Fruit fly (Drosophila melanogaster): ENCODE results near the gene flip.

Gene flip

DNA sequence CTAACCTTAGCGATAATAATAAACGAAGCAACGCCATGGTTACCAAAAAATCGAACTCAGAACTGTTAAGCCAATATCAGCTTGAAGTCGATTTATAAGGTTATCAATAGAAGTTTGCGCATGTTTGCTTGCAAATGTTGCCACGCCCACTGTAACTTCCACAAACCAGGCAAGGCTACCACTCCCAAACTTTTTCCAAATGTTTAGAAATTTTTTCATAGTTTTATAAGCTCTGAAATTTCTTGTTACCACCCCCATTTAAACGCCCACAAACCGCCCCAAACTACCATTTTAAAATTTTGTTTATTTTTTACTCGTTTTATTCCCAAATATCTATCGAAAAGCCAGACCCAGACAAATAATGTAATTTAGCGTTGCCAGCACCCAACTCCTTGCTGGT lies at the start of gene flip:
Gene flip, minus strand, starts transcription at position 101 of the 400 bp plus-strand sequence.
- no peak for TF ChIP-seq CG17801 (GFP tag; optimal IDR thresholded peaks at IDR 0.05; ENCODE audit: partially characterized antibody)

DNA sequence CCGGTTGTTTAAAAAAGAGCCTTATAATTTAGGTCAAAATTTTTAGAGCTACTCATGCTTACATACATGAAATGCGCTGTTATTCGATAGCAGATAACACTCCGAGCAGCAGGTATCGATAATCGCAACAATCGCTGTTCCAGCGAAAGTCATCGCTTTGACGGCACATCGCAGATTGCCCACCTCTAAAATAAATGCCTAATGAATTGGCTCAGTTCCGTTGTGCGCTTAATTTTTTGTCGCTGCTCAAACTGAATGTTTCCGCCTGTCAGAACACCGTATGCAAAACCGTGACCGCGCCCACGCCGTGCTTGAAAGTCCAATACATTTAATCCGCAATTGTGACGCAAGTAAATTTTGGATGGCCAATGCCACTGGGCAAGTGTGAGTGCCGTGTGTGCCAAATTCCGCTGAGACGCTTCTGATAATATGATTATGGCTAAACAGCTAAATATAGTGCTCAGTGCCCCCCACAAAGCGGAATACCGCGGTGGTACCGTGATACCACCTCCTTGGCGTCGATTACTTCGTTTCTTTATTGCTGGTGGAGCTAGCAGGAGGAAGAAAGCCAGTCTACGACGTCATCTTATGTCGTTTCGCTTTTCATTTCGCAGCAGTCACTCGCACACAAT lies 41.9 kb upstream of the flip start, which contains the start of gene CG9795:
Gene CG9795, plus strand, starts transcription at position 177 of the 632 bp plus-strand sequence.
- peak; percentile 51 for TF ChIP-seq CG17801 (GFP tag; optimal IDR thresholded peaks at IDR 0.05; ENCODE audit: partially characterized antibody)

DNA sequence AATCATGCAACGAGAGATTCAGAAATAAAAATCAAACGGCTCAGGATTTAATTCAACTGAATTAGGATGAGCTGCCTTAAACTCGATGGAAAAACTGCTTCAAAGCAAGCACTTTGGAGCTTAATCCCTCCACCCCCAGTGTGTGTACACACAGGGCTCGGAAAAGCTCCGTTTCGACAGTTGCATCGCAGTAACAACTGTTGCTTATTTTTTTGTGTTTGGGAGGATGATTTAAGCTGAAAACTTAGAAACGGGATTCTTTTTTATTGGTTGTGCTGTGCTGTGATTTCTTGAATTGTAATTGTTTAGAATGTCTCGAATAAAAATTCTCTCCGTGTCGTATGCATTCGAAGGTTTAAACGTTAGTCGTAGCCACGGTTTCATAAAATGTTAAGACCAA lies 41.3 kb upstream of the flip start, which contains the start of gene Syt14:
Gene Syt14, minus strand, starts transcription at position 71 of the 400 bp plus-strand sequence.
- no peak for TF ChIP-seq CG17801 (GFP tag; optimal IDR thresholded peaks at IDR 0.05; ENCODE audit: partially characterized antibody)

DNA sequence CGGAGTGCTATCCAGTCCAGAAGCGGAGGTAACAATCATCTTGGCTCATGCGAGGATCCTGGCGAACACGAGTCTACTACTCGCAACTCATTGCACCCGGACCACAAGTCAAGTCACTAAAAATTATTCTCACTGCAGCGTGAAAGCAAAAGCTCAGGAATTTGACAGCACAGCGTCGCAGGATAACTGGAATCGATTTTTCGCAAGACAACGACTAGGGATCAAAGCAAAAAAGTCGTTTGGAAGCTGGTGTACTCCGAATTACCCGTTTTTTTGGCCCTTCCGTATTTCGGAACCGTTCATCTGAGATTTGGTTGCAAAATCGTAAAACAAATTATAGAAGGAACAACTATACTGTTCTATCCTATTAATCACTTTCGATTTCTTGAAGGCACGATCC lies 40.9 kb upstream of the flip start:
- TF ChIP-seq CG17801 (GFP tag; optimal IDR thresholded peaks at IDR 0.05; ENCODE audit: partially characterized antibody): no peak

dm6 chr3R:4311067-4311723 lies 33.5 kb upstream of the flip start, which contains the start of gene Suv3:
Gene Suv3, plus strand, starts transcription at chr3R:4311555.
- peak; percentile 33 for TF ChIP-seq CG17801 (GFP tag; optimal IDR thresholded peaks at IDR 0.05; ENCODE audit: partially characterized antibody)

dm6 chr3R:4310683-4311066 lies 32.9 kb upstream of the flip start, which contains the start of gene Vps24:
Gene Vps24, minus strand, starts transcription at chr3R:4310947.
- TF ChIP-seq CG17801 (GFP tag; optimal IDR thresholded peaks at IDR 0.05; ENCODE audit: partially characterized antibody): no peak

- no peak for TF ChIP-seq CG17801 (GFP tag; optimal IDR thresholded peaks at IDR 0.05; ENCODE audit: partially characterized antibody)
Observed at dm6 chr3R:4308708-4309107, 31.0 kb upstream of the flip start.

dm6 chr3R:4307664-4308416 lies 30.1 kb upstream of the flip start, which contains the start of gene MP1:
Gene MP1, plus strand, starts transcription at chr3R:4307908.
- TF ChIP-seq CG17801 (GFP tag; optimal IDR thresholded peaks at IDR 0.05; ENCODE audit: partially characterized antibody): peak; percentile 23

DNA sequence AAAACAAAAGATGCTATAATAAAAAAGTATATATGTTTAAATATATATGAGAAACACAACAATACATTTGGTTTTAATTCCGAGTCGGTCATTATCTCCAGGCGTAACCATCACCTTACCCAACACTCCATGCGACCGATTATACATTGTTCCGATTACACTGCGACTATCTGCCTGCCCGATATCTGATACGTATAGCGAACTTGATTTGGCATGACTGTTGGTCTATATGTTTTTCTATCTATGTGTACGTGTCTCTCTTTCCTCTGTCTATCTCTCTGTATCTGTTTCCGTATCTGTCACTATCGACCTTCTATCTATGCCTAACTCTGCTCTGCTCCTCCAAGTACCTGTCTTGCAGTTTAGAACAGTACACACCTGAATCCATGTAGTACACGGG lies 23.8 kb upstream of the flip start:
- no peak for TF ChIP-seq CG17801 (GFP tag; optimal IDR thresholded peaks at IDR 0.05; ENCODE audit: partially characterized antibody)

dm6 chr3R:4294689-4295088 lies 17.0 kb upstream of the flip start, which contains the start of gene Nepl11:
Gene Nepl11, minus strand, starts transcription at chr3R:4294840.
- TF ChIP-seq CG17801 (GFP tag; optimal IDR thresholded peaks at IDR 0.05; ENCODE audit: partially characterized antibody): no peak

- no peak for TF ChIP-seq CG17801 (GFP tag; optimal IDR thresholded peaks at IDR 0.05; ENCODE audit: partially characterized antibody)
Observed at dm6 chr3R:4292185-4292584, 14.5 kb upstream of the flip start.

- no peak for TF ChIP-seq CG17801 (GFP tag; optimal IDR thresholded peaks at IDR 0.05; ENCODE audit: partially characterized antibody)
Observed at dm6 chr3R:4291289-4291688, 13.6 kb upstream of the flip start.

DNA sequence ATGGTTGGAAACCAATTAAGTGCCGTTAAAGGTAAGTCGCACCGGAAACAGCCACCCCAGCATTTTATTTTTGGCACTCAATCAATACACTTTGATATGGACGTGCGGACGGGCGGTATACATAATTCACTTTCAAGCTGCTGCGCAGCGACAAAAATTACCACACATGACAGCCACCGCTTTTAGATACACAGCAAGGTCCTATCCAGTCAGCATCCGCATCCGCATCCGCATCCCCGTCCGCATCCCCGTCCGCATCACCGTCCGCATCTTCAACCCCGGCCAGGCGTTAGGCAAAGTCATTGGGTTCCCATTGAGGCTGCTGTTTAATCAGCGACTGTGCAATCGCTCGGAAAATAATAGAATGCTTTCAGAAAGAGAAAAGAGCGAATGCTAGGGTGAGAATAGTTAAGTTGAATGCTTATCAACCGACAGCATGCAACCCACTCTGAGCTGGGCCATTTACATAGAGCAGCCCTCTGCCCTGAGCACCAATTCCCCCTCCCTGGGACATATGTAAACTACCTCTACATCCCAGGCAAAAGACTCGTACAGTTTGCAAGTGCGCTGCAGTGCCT lies 6.7 kb upstream of the flip start:
- TF ChIP-seq CG17801 (GFP tag; optimal IDR thresholded peaks at IDR 0.05; ENCODE audit: partially characterized antibody): no peak

dm6 chr3R:4282207-4282606 lies 4.5 kb upstream of the flip start:
- TF ChIP-seq CG17801 (GFP tag; optimal IDR thresholded peaks at IDR 0.05; ENCODE audit: partially characterized antibody): no peak
